In genomic region chrII:8546975-8547374, ce11 we compare ENCODE assay signal across 4 worm cellular contexts.
TF ChIP-seq lines count a peak whose summit lies in the region.

No protein-coding gene starts in this region.

TF ChIP-seq in whole organism, L2 larva, 48 proteins besides CTCF, POLR2A, EP300 and RAD21 (continues in another document):
- TF ChIP-seq C34F6.9 (tag; optimal IDR thresholded peaks at IDR 0.05; lab: Kevin White, UChicago) (peak; percentile 31), skn-1 (tag; optimal IDR thresholded peaks at IDR 0.05; lab: Kevin White, UChicago) (no peak), Y55F3AM.14 (GFP tag; optimal IDR thresholded peaks at IDR 0.05; lab: Kevin White, UChicago) (no peak), nhr-10 (tag; optimal IDR thresholded peaks at IDR 0.05; lab: Kevin White, UChicago) (no peak), nhr-12 (tag; optimal IDR thresholded peaks at IDR 0.05; lab: Kevin White, UChicago) (no peak), ceh-82 (tag; optimal IDR thresholded peaks at IDR 0.05; lab: Kevin White, UChicago) (no peak), lsy-2 (tag; optimal IDR thresholded peaks at IDR 0.05; lab: Kevin White, UChicago) (peak in 1 of 2 experiments; percentile 30), nhr-21 (tag; optimal IDR thresholded peaks at IDR 0.05; lab: Kevin White, UChicago) (peak; percentile 45), nhr-23 (tag; optimal IDR thresholded peaks at IDR 0.05; lab: Kevin White, UChicago) (no peak), zag-1 (tag; optimal IDR thresholded peaks at IDR 0.05; lab: Kevin White, UChicago) (peak; percentile 11), mab-5 (tag; optimal IDR thresholded peaks at IDR 0.05; lab: Kevin White, UChicago) (peak; percentile 3), fos-1 (tag; optimal IDR thresholded peaks at IDR 0.05; lab: Kevin White, UChicago) (peak; percentile 82), crh-2 (tag; optimal IDR thresholded peaks at IDR 0.05; lab: Kevin White, UChicago) (peak; percentile 48), ceh-16 (tag; optimal IDR thresholded peaks at IDR 0.05; lab: Kevin White, UChicago) (no peak), unc-39 (tag; optimal IDR thresholded peaks at IDR 0.05; lab: Kevin White, UChicago) (no peak), mbf-1 (tag; optimal IDR thresholded peaks at IDR 0.05; lab: Kevin White, UChicago) (no peak), unc-55 (GFP tag; optimal IDR thresholded peaks at IDR 0.05; lab: Kevin White, UChicago) (peak; percentile 12), blmp-1 (tag; optimal IDR thresholded peaks at IDR 0.05; lab: Kevin White, UChicago; ENCODE audit: insufficient read depth) (no peak), ama-1 (optimal IDR thresholded peaks at IDR 0.05; lab: Kevin White, UChicago) (no peak), ztf-1 (GFP tag; conservative IDR thresholded peaks at IDR 0.05; lab: Robert Waterston, UW) (no peak), sem-4 (tag; optimal IDR thresholded peaks at IDR 0.05; lab: Kevin White, UChicago) (peak; percentile 6), ZK546.5 (tag; optimal IDR thresholded peaks at IDR 0.05; lab: Kevin White, UChicago) (no peak), nhr-237 (tag; optimal IDR thresholded peaks at IDR 0.05; lab: Kevin White, UChicago) (no peak), peb-1 (tag; optimal IDR thresholded peaks at IDR 0.05; lab: Kevin White, UChicago) (no peak)

TF ChIP-seq in whole organism, L4 larva, 104 proteins besides CTCF, POLR2A, EP300 and RAD21 (continues in another document):
- TF ChIP-seq Y5F2A.4 (GFP tag; optimal IDR thresholded peaks at IDR 0.05; lab: Kevin White, UChicago): peak; percentile 80
- TF ChIP-seq F26F4.8 (GFP tag; conservative IDR thresholded peaks at IDR 0.05; lab: Robert Waterston, UW): peak; percentile 91
- peak; percentile 85 for TF ChIP-seq spr-1 (tag; optimal IDR thresholded peaks at IDR 0.05; lab: Kevin White, UChicago)
- peak; percentile 79 for TF ChIP-seq spr-3 (GFP tag; optimal IDR thresholded peaks at IDR 0.05; lab: Kevin White, UChicago)
- peak; percentile 83 for TF ChIP-seq zip-11 (GFP tag; IDR thresholded peaks at IDR 0.05; lab: Robert Waterston, UW)
- peak; percentile 84 for TF ChIP-seq daf-19 (GFP tag; conservative IDR thresholded peaks at IDR 0.05; lab: Robert Waterston, UW)
- TF ChIP-seq lin-1 (GFP tag; IDR thresholded peaks at IDR 0.05; lab: Robert Waterston, UW): peak; percentile 79
- peak; percentile 88 for TF ChIP-seq nhr-42 (GFP tag; IDR thresholded peaks at IDR 0.05; lab: Robert Waterston, UW)
- TF ChIP-seq Y48G9A.11 (GFP tag; IDR thresholded peaks at IDR 0.05; lab: Robert Waterston, UW): no peak
- 0 out of 2 replicates have a peak, but pooled peaks have one; percentile 65 for TF ChIP-seq mxl-2 (GFP tag; conservative IDR thresholded peaks at IDR 0.05; lab: Robert Waterston, UW)
- no peak for TF ChIP-seq egl-43 (GFP tag; IDR thresholded peaks at IDR 0.05; lab: Robert Waterston, UW)
- no peak; the same call in 1 of the 2 replicates for TF ChIP-seq Y105C5A.15 (GFP tag; IDR thresholded peaks at IDR 0.05; lab: Robert Waterston, UW)
- peak; percentile 54 for TF ChIP-seq nhr-48 (tag; optimal IDR thresholded peaks at IDR 0.05; lab: Kevin White, UChicago)
- peak in 1 of 2 experiments; percentile 83; a peak in 2 of 4 replicates for TF ChIP-seq madf-5 (GFP tag; IDR thresholded peaks at IDR 0.05; lab: Robert Waterston, UW)
- TF ChIP-seq daf-12 (tag; optimal IDR thresholded peaks at IDR 0.05; lab: Kevin White, UChicago): no peak
- peak; percentile 54 for TF ChIP-seq nhr-102 (tag; optimal IDR thresholded peaks at IDR 0.05; lab: Kevin White, UChicago)
- TF ChIP-seq gei-8 (GFP tag; optimal IDR thresholded peaks at IDR 0.05; lab: Kevin White, UChicago): peak; percentile 84
- no peak; the same call in 1 of the 2 replicates for TF ChIP-seq lin-38 (GFP tag; IDR thresholded peaks at IDR 0.05; lab: Robert Waterston, UW)
- no peak for TF ChIP-seq ceh-28 (tag; optimal IDR thresholded peaks at IDR 0.05; lab: Kevin White, UChicago)
- TF ChIP-seq aha-1 (tag; lab: Kevin White, UChicago): peak; percentile 95
- peak; percentile 69 for TF ChIP-seq T20F7.1 (GFP tag; optimal IDR thresholded peaks at IDR 0.05; lab: Kevin White, UChicago)
- peak in 1 of 2 experiments; percentile 5 for TF ChIP-seq hif-1 (tag; optimal IDR thresholded peaks at IDR 0.05; lab: Kevin White, UChicago)
- no peak for TF ChIP-seq nhr-237 (tag; optimal IDR thresholded peaks at IDR 0.05; lab: Kevin White, UChicago)

TF ChIP-seq in whole organism, late embryonic, 69 proteins besides CTCF, POLR2A, EP300 and RAD21 (continues in another document):
- TF ChIP-seq nhr-11 (tag; optimal IDR thresholded peaks at IDR 0.05; lab: Kevin White, UChicago) (no peak), eyg-1 (tag; optimal IDR thresholded peaks at IDR 0.05; lab: Kevin White, UChicago) (peak; percentile 83), rnt-1 (tag; optimal IDR thresholded peaks at IDR 0.05; lab: Kevin White, UChicago) (peak; percentile 79), ahr-1 (tag; optimal IDR thresholded peaks at IDR 0.05; lab: Kevin White, UChicago) (peak; percentile 75), zip-5 (tag; optimal IDR thresholded peaks at IDR 0.05; lab: Kevin White, UChicago) (peak; percentile 33), unc-3 (GFP tag; conservative IDR thresholded peaks at IDR 0.05; lab: Robert Waterston, UW) (peak; percentile 71; the same call in 1 of the 2 replicates), unc-3 (tag; optimal IDR thresholded peaks at IDR 0.05; lab: Kevin White, UChicago) (peak; percentile 75), ceh-24 (tag; optimal IDR thresholded peaks at IDR 0.05; lab: Kevin White, UChicago) (peak; percentile 65), lim-6 (tag; optimal IDR thresholded peaks at IDR 0.05; lab: Kevin White, UChicago) (no peak), elt-2 (tag; optimal IDR thresholded peaks at IDR 0.05; lab: Kevin White, UChicago) (peak; percentile 92), hlh-6 (tag; optimal IDR thresholded peaks at IDR 0.05; lab: Kevin White, UChicago) (peak; percentile 85), ttx-3 (tag; optimal IDR thresholded peaks at IDR 0.05; lab: Kevin White, UChicago) (peak; percentile 84), che-1 (tag; optimal IDR thresholded peaks at IDR 0.05; lab: Kevin White, UChicago) (peak; percentile 88), ceh-2 (tag; optimal IDR thresholded peaks at IDR 0.05; lab: Kevin White, UChicago) (peak; percentile 74), ama-1 (optimal IDR thresholded peaks at IDR 0.05; lab: Kevin White, UChicago) (no peak), odd-2 (tag; optimal IDR thresholded peaks at IDR 0.05; lab: Kevin White, UChicago) (peak; percentile 23), hlh-8 (tag; optimal IDR thresholded peaks at IDR 0.05; lab: Kevin White, UChicago) (peak; percentile 91), ets-4 (tag; optimal IDR thresholded peaks at IDR 0.05; lab: Kevin White, UChicago) (peak; percentile 71), pha-2 (tag; optimal IDR thresholded peaks at IDR 0.05; lab: Kevin White, UChicago) (peak; percentile 89), ceh-34 (tag; optimal IDR thresholded peaks at IDR 0.05; lab: Kevin White, UChicago) (peak; percentile 90), ceh-6 (GFP tag; optimal IDR thresholded peaks at IDR 0.05; lab: Kevin White, UChicago) (peak; percentile 87), T23F11.4 (GFP tag; optimal IDR thresholded peaks at IDR 0.05; lab: Kevin White, UChicago) (peak; percentile 61), hlh-13 (GFP tag; optimal IDR thresholded peaks at IDR 0.05; lab: Kevin White, UChicago) (peak; percentile 82), pqm-1 (tag; optimal IDR thresholded peaks at IDR 0.05; lab: Kevin White, UChicago) (peak; percentile 49), npax-4 (tag; optimal IDR thresholded peaks at IDR 0.05; lab: Kevin White, UChicago) (peak; percentile 55), sdc-2 (tag; optimal IDR thresholded peaks at IDR 0.05; lab: Kevin White, UChicago) (peak; percentile 63)

TF ChIP-seq in whole organism, mixed stage, embryonic, 35 proteins besides CTCF, POLR2A, EP300 and RAD21 (continues in another document):
- TF ChIP-seq zip-8 (tag; optimal IDR thresholded peaks at IDR 0.05; lab: Kevin White, UChicago) (no peak), snpc-4 (tag; optimal IDR thresholded peaks at IDR 0.05; lab: Kevin White, UChicago) (no peak), unc-62 (GFP tag; optimal IDR thresholded peaks at IDR 0.05; lab: Kevin White, UChicago) (peak; percentile 57), ceh-83 (GFP tag; optimal IDR thresholded peaks at IDR 0.05; lab: Kevin White, UChicago) (peak; percentile 96), mep-1 (tag; optimal IDR thresholded peaks at IDR 0.05; lab: Kevin White, UChicago) (peak; percentile 27), ham-2 (GFP tag; optimal IDR thresholded peaks at IDR 0.05; lab: Kevin White, UChicago) (peak; percentile 89), mab-5 (tag; optimal IDR thresholded peaks at IDR 0.05; lab: Kevin White, UChicago) (no peak), drap-1 (GFP tag; optimal IDR thresholded peaks at IDR 0.05; lab: Kevin White, UChicago) (no peak), bed-3 (GFP tag; optimal IDR thresholded peaks at IDR 0.05; lab: Kevin White, UChicago) (peak; percentile 84), ces-1 (GFP tag; optimal IDR thresholded peaks at IDR 0.05; lab: Kevin White, UChicago) (no peak), flh-1 (GFP tag; optimal IDR thresholded peaks at IDR 0.05; lab: Kevin White, UChicago) (peak; percentile 72), sem-2 (GFP tag; optimal IDR thresholded peaks at IDR 0.05; lab: Kevin White, UChicago) (peak; percentile 81), hlh-1 (tag; optimal IDR thresholded peaks at IDR 0.05; lab: Kevin White, UChicago) (peak; percentile 74), tbx-8 (GFP tag; optimal IDR thresholded peaks at IDR 0.05; lab: Kevin White, UChicago) (peak; percentile 84), ceh-43 (GFP tag; optimal IDR thresholded peaks at IDR 0.05; lab: Kevin White, UChicago) (peak; percentile 85), nhr-12 (tag; optimal IDR thresholded peaks at IDR 0.05; lab: Kevin White, UChicago) (no peak), lsy-2 (tag; optimal IDR thresholded peaks at IDR 0.05; lab: Kevin White, UChicago) (peak; percentile 17), ztf-11 (tag; optimal IDR thresholded peaks at IDR 0.05; lab: Kevin White, UChicago) (peak; percentile 29), unc-39 (tag; optimal IDR thresholded peaks at IDR 0.05; lab: Kevin White, UChicago) (peak; percentile 91), nhr-28 (tag; optimal IDR thresholded peaks at IDR 0.05; lab: Kevin White, UChicago) (peak; percentile 37), elt-1 (tag; optimal IDR thresholded peaks at IDR 0.05; lab: Kevin White, UChicago; ENCODE audit: borderline replicate concordance, insufficient read depth) (no peak), cnd-1 (tag; optimal IDR thresholded peaks at IDR 0.05; lab: Kevin White, UChicago) (peak; percentile 94), blmp-1 (tag; optimal IDR thresholded peaks at IDR 0.05; lab: Kevin White, UChicago) (no peak), elt-3 (tag; optimal IDR thresholded peaks at IDR 0.05; lab: Kevin White, UChicago) (no peak), lin-32 (GFP tag; optimal IDR thresholded peaks at IDR 0.05; lab: Kevin White, UChicago) (peak; percentile 86), unc-120 (tag; optimal IDR thresholded peaks at IDR 0.05; lab: Kevin White, UChicago; ENCODE audit: poor library complexity, severe bottlenecking) (peak; percentile 68), ceh-39 (tag; optimal IDR thresholded peaks at IDR 0.05; lab: Kevin White, UChicago) (no peak), M03D4.4 (tag; optimal IDR thresholded peaks at IDR 0.05; lab: Kevin White, UChicago) (peak; percentile 90), mls-2 (tag; optimal IDR thresholded peaks at IDR 0.05; lab: Kevin White, UChicago) (peak; percentile 90)
